Fruit fly (Drosophila melanogaster) whole organism, adult: ENCODE measurements around the gene CG8097.

Source experiments
- CG11617 ChIP-seq: fragments of 200-800 bp; sonication (Bioruptor generic); optimal IDR thresholded peaks from 2 replicates; lab custom pipeline; 2017; ENCODE audit warnings: mild to moderate bottlenecking, missing biosample characterization, missing genetic modification reagents, missing genetic modification characterization
- CG12768 ChIP-seq: fragments of 200-800 bp; sonication (Bioruptor generic); optimal IDR thresholded peaks from 2 replicates; lab custom pipeline; 2017; ENCODE audit warnings: missing biosample characterization, missing genetic modification characterization, mild to moderate bottlenecking, moderate library complexity, missing genetic modification reagents
- CG14711 ChIP-seq: fragments of 200-800 bp; sonication (Bioruptor generic); optimal IDR thresholded peaks from 2 replicates; lab custom pipeline; 2018; ENCODE audit warnings: missing biosample characterization, mild to moderate bottlenecking, missing genetic modification characterization, moderate library complexity
- CG1620 ChIP-seq: fragments of 200-800 bp; sonication (Bioruptor generic); optimal IDR thresholded peaks from 2 replicates; lab custom pipeline; 2016; ENCODE audit warnings: missing biosample characterization, missing genetic modification characterization
- CG33017 ChIP-seq: fragments of 200-800 bp; sonication (Bioruptor generic); optimal IDR thresholded peaks from 2 replicates; lab custom pipeline; 2018; ENCODE audit warnings: missing biosample characterization, mild to moderate bottlenecking, missing genetic modification characterization, moderate library complexity
- CG5204 ChIP-seq: fragments of 200-800 bp; sonication (Bioruptor generic); optimal IDR thresholded peaks from 2 replicates; lab custom pipeline; 2016; ENCODE audit warnings: missing biosample characterization, missing genetic modification characterization
- CG7045 ChIP-seq: fragments of 200-800 bp; sonication (Bioruptor generic); optimal IDR thresholded peaks from 2 replicates; lab custom pipeline; 2017; ENCODE audit warnings: missing biosample characterization, mild to moderate bottlenecking, missing genetic modification characterization
- CG7101 ChIP-seq: fragments of 200-800 bp; sonication (Bioruptor generic); optimal IDR thresholded peaks from 2 replicates; lab custom pipeline; 2018; ENCODE audit warnings: missing biosample characterization, mild to moderate bottlenecking, missing genetic modification characterization, moderate library complexity
- Clk ChIP-seq: fragments of 200-800 bp; sonication (Bioruptor generic); optimal IDR thresholded peaks from 2 replicates; lab custom pipeline; 2017; ENCODE audit warnings: missing biosample characterization, missing genetic modification characterization
- Crg-1 ChIP-seq: fragments of 200-800 bp; sonication (Bioruptor generic); optimal IDR thresholded peaks from 2 replicates; lab custom pipeline; 2016; ENCODE audit warnings: missing biosample characterization, missing genetic modification characterization
- Hr96 ChIP-seq: fragments of 200-800 bp; sonication (Bioruptor generic); optimal IDR thresholded peaks from 2 replicates; lab custom pipeline; 2016; ENCODE audit warnings: missing biosample characterization, missing genetic modification characterization
- Mnt ChIP-seq: fragments of 200-800 bp; sonication (Bioruptor generic); optimal IDR thresholded peaks from 2 replicates; lab custom pipeline; 2016; ENCODE audit warnings: missing biosample characterization, mild to moderate bottlenecking, missing genetic modification characterization
- bab1 ChIP-seq: fragments of 200-800 bp; sonication (Bioruptor generic); optimal IDR thresholded peaks from 3 replicates; lab custom pipeline; 2019; ENCODE audit warnings: missing biosample characterization, mild to moderate bottlenecking, missing genetic modification characterization, moderate library complexity
- cic ChIP-seq: fragments of 200-800 bp; sonication (Bioruptor generic); optimal IDR thresholded peaks from 2 replicates; lab custom pipeline; 2017; ENCODE audit warnings: missing biosample characterization, mild to moderate bottlenecking, missing genetic modification characterization, moderate library complexity
- cnc ChIP-seq, 2 experiments: fragments of >200 bp; optimal IDR thresholded peaks; 2 replicates each; lab custom pipeline; 2017
- kay ChIP-seq: fragments of 200-800 bp; sonication (Bioruptor generic); peaks from one replicate; lab custom pipeline; 2016; ENCODE audit warnings: missing biosample characterization, missing genetic modification characterization, borderline replicate concordance
- ovo ChIP-seq: fragments of 200-800 bp; sonication (Bioruptor generic); optimal IDR thresholded peaks from 2 replicates; lab custom pipeline; 2016; ENCODE audit warnings: missing biosample characterization, missing genetic modification characterization
- pad ChIP-seq: fragments of 200-800 bp; sonication (Bioruptor generic); optimal IDR thresholded peaks from 3 replicates; lab custom pipeline; 2017; ENCODE audit warnings: missing biosample characterization, missing genetic modification characterization, mild to moderate bottlenecking, moderate library complexity, missing genetic modification reagents
- tj ChIP-seq: fragments of 200-800 bp; sonication (Bioruptor generic); optimal IDR thresholded peaks from 3 replicates; lab custom pipeline; 2017; ENCODE audit warnings: missing biosample characterization, mild to moderate bottlenecking, missing genetic modification characterization, moderate library complexity
- toe ChIP-seq: fragments of 200-800 bp; sonication (Bioruptor generic); optimal IDR thresholded peaks from 2 replicates; lab custom pipeline; 2016; ENCODE audit warnings: missing biosample characterization, missing genetic modification characterization

Gene CG8097

DNA sequence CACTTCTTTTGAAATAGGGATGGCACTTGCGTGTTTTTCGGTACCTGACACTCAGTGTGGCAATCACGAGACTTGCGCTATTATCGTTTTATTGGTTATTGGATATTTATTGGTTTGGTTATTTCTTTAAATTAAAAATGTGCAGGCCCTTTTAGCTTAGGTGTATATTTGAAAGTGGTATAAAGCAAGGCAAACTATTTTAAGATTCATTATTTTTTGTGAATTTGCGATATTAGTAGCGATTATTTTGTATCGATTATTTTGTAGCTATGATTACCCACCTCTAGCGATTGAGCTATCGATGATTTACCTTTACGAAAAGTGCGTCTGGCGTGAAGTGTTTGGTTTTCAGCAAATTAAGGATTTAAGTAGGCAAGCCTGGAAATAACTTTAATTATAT, at the start of gene CG8097, which contains the start of gene CG9215:
Gene CG8097 (plus strand): TSS at position 307 of the 400 bp plus-strand sequence.
Gene CG9215 (minus strand): TSS at position 22 of the 400 bp plus-strand sequence.
- peak; percentile 38 for TF ChIP-seq ovo (GFP tag; lab: Kevin White, UChicago)
- TF ChIP-seq CG7101: peak; percentile 58
- no peak for TF ChIP-seq cnc (optimal IDR thresholded peaks at IDR 0.05; lab: Kevin White, UChicago)
- peak; percentile 73 for TF ChIP-seq toe (GFP tag; lab: Kevin White, UChicago)
- no peak for TF ChIP-seq CG12768 (GFP tag; lab: Kevin White, UChicago)
- peak; percentile 15 for TF ChIP-seq tj (GFP tag; lab: Kevin White, UChicago)
- peak; percentile 51 for TF ChIP-seq Crg-1 (GFP tag; lab: Kevin White, UChicago)
- TF ChIP-seq CG1620 (GFP tag; lab: Kevin White, UChicago): peak; percentile 83
- peak; percentile 58 for TF ChIP-seq CG14711
- TF ChIP-seq bab1: peak; percentile 65
- TF ChIP-seq cic (GFP tag; lab: Kevin White, UChicago): no peak
- peak; percentile 49 for TF ChIP-seq pad (GFP tag; lab: Kevin White, UChicago)
- TF ChIP-seq Hr96 (GFP tag; lab: Kevin White, UChicago): peak; percentile 75
- peak; percentile 69 for TF ChIP-seq Mnt
- TF ChIP-seq CG7045 (GFP tag; lab: Kevin White, UChicago): no peak
- no peak for TF ChIP-seq Clk (GFP tag; lab: Kevin White, UChicago)
- peak; percentile 57 for TF ChIP-seq CG11617 (GFP tag; lab: Kevin White, UChicago)
- peak; percentile 64 for TF ChIP-seq CG5204 (GFP tag; lab: Kevin White, UChicago)
- TF ChIP-seq CG33017 (tag; lab: Kevin White, UChicago): no peak
- TF ChIP-seq kay (GFP tag; lab: Kevin White, UChicago): no peak

DNA sequence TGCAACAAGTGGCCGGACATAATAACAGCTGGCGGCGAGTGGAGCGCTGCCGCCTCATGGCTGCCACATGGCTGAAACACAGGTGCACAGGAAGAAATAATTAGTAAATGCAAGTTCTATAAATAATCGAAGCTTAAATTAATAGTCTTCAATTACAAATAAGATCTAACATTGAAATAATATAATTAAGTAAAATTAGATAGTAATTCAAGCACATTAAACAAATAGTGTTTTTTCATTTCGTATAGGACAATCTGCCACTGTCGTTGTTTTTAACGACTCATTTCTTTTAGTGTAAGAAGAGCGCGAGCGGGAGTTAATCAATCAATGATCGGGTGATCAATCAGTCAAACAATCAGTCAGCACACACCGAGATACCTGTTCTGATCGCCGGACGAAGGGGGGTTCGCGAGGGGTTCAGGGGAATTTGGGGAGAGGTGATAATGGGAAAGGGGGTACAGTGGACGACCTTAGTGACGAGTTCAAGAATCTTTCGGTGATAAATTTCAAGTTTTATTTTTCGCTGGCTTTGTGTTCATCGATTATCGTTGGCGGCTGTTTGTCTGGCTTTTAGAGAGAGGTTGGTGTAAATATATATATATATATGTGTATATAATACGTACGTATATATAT, 43.0 kb upstream of the CG8097 start:
- no peak for TF ChIP-seq CG5204 (GFP tag; lab: Kevin White, UChicago)
- TF ChIP-seq Crg-1 (GFP tag; lab: Kevin White, UChicago): no peak
- no peak for TF ChIP-seq CG7101
- no peak for TF ChIP-seq cnc (optimal IDR thresholded peaks at IDR 0.05; lab: Kevin White, UChicago)
- no peak for TF ChIP-seq toe (GFP tag; lab: Kevin White, UChicago)
- no peak for TF ChIP-seq bab1

DNA sequence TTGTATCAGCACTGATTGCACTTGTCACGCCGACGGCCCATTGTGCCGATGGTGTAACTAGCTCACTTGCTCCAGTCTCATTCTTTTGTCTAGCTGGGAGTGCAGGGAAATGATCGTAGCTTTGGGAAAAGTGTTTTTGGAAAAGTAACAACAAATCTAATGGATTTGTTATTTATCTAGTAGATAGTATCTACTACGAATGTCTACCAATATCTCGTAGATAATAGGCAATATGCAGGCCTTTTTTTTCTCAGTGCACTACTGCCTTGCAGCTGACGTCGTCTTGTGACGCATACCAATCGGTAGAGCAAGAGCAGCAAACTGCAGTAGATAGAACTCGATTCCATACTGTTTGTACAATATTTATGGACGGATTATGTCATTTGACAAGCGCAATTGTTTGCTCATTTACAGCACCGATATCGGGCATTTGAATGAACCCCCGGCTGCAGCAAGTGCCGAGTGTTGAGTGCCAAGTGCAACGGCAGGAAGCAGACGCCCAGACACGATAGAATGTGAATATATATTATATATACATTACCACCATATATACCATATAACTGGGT, 39.4 kb upstream of the CG8097 start:
- TF ChIP-seq CG7045 (GFP tag; lab: Kevin White, UChicago): peak; percentile 13
- no peak for TF ChIP-seq cic (GFP tag; lab: Kevin White, UChicago)
- peak; percentile 9 for TF ChIP-seq CG11617 (GFP tag; lab: Kevin White, UChicago)
- TF ChIP-seq toe (GFP tag; lab: Kevin White, UChicago): no peak
- no peak for TF ChIP-seq CG1620 (GFP tag; lab: Kevin White, UChicago)
- no peak for TF ChIP-seq Hr96 (GFP tag; lab: Kevin White, UChicago)
- peak; percentile 82 for TF ChIP-seq kay (GFP tag; lab: Kevin White, UChicago)
- TF ChIP-seq Crg-1 (GFP tag; lab: Kevin White, UChicago): no peak
- peak; percentile 42 for TF ChIP-seq CG14711
- peak; percentile 55 for TF ChIP-seq CG7101
- no peak for TF ChIP-seq pad (GFP tag; lab: Kevin White, UChicago)

DNA sequence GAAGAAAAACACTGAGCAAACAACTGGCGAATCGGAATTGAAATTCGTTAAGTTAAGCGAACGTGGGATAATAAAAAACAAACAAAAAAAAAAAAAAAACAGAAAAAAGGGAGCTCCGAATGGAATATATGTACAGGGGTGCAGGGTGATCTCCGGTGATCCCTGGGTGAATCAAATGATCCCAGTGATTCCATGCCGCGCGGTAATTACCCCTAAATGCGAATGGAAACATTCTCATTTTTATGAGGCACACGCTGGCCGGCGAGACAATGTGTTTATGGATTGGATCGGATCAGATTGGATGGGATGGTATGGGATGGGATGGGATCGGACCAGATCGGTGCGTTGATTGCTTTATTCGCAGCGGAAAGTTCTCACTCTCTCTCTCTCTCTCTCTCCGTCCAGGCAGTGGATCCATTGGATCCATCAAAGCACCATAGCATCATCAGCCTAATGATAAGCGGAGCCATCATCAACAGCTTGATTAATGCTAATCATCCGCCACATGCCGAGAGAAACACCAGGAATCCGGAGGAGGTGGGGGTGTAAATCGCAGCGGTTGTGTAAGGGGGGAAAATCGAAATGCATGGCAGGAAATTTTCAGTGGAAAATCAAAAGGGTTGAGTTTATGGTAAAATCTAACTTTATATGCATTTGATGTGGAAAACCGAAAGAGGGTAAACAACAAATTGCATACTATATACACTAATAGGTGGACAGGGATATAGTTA, 37.3 kb upstream of the CG8097 start:
- TF ChIP-seq cnc (optimal IDR thresholded peaks at IDR 0.05; lab: Kevin White, UChicago) (no peak), ovo (GFP tag; lab: Kevin White, UChicago) (no peak), Clk (GFP tag; lab: Kevin White, UChicago) (no peak), CG11617 (GFP tag; lab: Kevin White, UChicago) (no peak), Mnt (no peak), Hr96 (GFP tag; lab: Kevin White, UChicago) (no peak), CG14711 (no peak), CG33017 (tag; lab: Kevin White, UChicago) (no peak), kay (GFP tag; lab: Kevin White, UChicago) (no peak), CG12768 (GFP tag; lab: Kevin White, UChicago) (no peak), bab1 (no peak), CG7101 (no peak), pad (GFP tag; lab: Kevin White, UChicago) (no peak)

DNA sequence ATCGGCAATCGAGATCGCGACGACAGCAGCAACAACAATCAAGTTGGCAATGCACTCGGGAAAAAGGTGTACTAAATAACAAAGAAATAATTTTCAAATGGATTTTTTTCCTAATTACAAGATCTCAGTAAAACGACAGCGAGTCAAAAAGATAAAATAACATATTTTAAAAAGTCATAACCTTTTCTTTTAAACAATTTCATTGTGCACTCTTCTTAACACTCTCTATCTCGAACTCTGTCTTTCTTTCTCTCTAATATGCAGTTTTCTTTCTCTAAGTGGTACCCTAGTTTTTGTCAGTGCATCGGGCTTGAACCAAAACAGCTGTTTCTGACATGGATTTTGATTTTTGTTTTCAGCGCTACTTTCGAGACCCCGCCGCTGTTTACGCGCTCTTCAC, 33.9 kb upstream of the CG8097 start:
- TF ChIP-seq CG12768 (GFP tag; lab: Kevin White, UChicago) (no peak), Mnt (no peak), Crg-1 (GFP tag; lab: Kevin White, UChicago) (no peak), cic (GFP tag; lab: Kevin White, UChicago) (no peak), CG7045 (GFP tag; lab: Kevin White, UChicago) (no peak), CG33017 (tag; lab: Kevin White, UChicago) (no peak), CG14711 (no peak), pad (GFP tag; lab: Kevin White, UChicago) (no peak), CG1620 (GFP tag; lab: Kevin White, UChicago) (no peak), cnc (optimal IDR thresholded peaks at IDR 0.05; lab: Kevin White, UChicago) (no peak), CG11617 (GFP tag; lab: Kevin White, UChicago) (no peak), CG7101 (no peak), bab1 (no peak), tj (GFP tag; lab: Kevin White, UChicago) (no peak), kay (GFP tag; lab: Kevin White, UChicago) (no peak)
